Worm (Caenorhabditis elegans): ENCODE data around the gene B0244.17.
A peak's percentile ranks its signal among the peaks of the same experiment; 100 is the strongest.

Gene B0244.17

DNA sequence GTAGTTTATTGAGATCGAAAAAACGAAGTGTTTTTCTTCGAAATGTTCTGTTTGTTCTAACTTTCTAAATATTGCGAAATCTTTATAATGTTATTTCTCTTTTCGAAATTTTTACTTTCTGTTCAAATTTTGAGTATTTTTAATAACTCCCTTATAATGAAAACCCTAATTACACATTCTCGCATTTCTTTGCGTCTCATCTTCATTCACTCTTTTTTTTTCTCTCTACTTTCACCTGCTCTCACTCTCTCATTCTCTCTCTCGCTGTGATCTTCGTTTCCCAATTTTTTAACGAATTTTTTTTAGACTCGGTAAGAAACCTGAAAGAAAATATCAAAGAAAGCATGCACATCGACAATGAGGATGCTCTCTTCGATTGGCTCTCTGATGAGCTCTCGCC, 21.8 kb upstream of the B0244.17 start, which contains the start of gene rbm-26:
TSS of gene rbm-26 (plus strand) at position 301 of the 400 bp plus-strand sequence.
- TF ChIP-seq hnd-1 (tag; optimal IDR thresholded peaks at IDR 0.05) (no peak), tbx-37 (GFP tag; conservative IDR thresholded peaks at IDR 0.05) (no peak)

- TF ChIP-seq ets-7 (tag; optimal IDR thresholded peaks at IDR 0.05) (no peak), ceh-36 (tag; optimal IDR thresholded peaks at IDR 0.05) (no peak), hmbx-1 (tag; optimal IDR thresholded peaks at IDR 0.05) (no peak)
Observed at ce11 chrIII:5711881-5712643, 21.0 kb upstream of the B0244.17 start.

DNA sequence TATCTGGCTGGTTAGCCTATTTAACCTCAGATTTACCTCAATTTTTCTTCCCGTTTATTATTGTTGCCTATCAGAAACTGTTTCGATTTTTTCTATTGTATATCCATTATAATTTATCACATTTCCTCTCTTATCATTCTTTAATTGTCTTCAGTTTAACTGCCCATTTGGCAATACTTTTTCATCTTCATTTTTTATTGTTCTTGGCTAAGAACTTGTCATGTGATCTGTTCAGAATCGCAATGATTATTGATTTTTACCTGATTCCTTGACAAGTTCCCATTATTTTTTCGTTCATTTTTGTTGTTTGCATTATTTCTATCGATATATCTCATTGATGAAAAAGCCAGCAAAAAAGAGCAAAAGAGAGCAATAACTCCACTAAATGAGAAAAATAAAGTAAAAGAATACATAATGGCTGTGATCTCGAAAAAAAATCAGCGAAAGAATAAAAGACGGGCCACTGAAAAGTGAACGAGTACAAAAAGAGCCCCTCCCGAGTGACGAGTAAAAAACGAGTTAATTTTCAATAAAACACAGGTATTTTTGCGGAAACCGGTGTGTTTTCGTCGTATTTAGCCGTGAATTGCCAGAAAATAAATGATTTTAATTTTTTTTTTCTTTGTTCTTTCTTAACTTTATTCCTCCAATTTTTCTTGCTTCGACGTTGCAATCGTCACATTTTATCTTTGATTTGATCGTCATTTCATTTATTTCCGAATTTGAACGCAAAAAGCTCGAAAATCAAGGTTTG, 18.6 kb upstream of the B0244.17 start, which contains the start of gene arf-1:
TSS of gene arf-1 (plus strand) at position 657 of the 754 bp plus-strand sequence.
- no peak for TF ChIP-seq F13C5.2 (tag; optimal IDR thresholded peaks at IDR 0.05)
- TF ChIP-seq ceh-13 (GFP tag; optimal IDR thresholded peaks at IDR 0.05), result no peak
- TF ChIP-seq B0310.2 (tag; optimal IDR thresholded peaks at IDR 0.05), result no peak
- no peak for TF ChIP-seq pes-1 (GFP tag; IDR thresholded peaks at IDR 0.05)

DNA sequence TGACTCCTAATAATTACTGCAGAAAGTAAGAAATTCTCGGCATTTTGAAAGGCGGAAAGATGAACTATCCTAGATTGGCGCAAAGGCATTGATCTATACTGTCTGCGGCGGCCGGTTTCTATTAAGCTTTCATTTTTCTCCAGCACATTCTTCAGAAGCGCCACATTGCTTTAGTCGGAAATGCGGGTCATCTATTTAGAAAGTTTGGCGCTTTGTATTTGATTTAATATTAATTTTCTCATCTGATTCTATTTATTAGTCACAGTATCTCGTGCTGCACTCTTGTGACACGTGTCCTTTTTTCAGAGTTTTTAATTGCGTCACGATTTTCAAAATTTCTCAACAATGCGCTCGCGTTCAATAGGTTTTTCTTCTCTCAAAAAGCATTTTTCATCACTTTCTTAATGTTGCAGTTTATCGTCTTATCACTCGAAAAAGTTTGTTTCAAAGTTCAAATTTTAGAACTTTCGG, 18.0 kb upstream of the B0244.17 start:
- TF ChIP-seq tbx-11 (GFP tag; IDR thresholded peaks at IDR 0.05) (no peak), hmbx-1 (tag; optimal IDR thresholded peaks at IDR 0.05) (no peak), sea-1 (GFP tag; conservative IDR thresholded peaks at IDR 0.05) (no peak), aly-1 (tag; optimal IDR thresholded peaks at IDR 0.05) (no peak), F13C5.2 (tag; optimal IDR thresholded peaks at IDR 0.05) (no peak), ceh-36 (tag; optimal IDR thresholded peaks at IDR 0.05) (peak; percentile 27), ets-7 (tag; optimal IDR thresholded peaks at IDR 0.05) (no peak), scrt-1 (GFP tag; IDR thresholded peaks at IDR 0.05) (no peak), ama-1 (optimal IDR thresholded peaks at IDR 0.05) (peak; percentile 83), flt-1 (GFP tag; IDR thresholded peaks at IDR 0.05) (no peak), pes-1 (GFP tag; IDR thresholded peaks at IDR 0.05) (no peak)

- no peak for TF ChIP-seq scrt-1 (GFP tag; IDR thresholded peaks at IDR 0.05)
- no peak for TF ChIP-seq sea-1 (GFP tag; conservative IDR thresholded peaks at IDR 0.05)
- TF ChIP-seq B0310.2 (tag; optimal IDR thresholded peaks at IDR 0.05), result no peak
- peak; percentile 70 for TF ChIP-seq aly-1 (tag; optimal IDR thresholded peaks at IDR 0.05)
- TF ChIP-seq hnd-1 (tag; optimal IDR thresholded peaks at IDR 0.05), result no peak
- TF ChIP-seq hmg-4 (GFP tag; optimal IDR thresholded peaks at IDR 0.05), result peak; percentile 61
- no peak for TF ChIP-seq flt-1 (GFP tag; IDR thresholded peaks at IDR 0.05)
- no peak for TF ChIP-seq pes-1 (GFP tag; IDR thresholded peaks at IDR 0.05)
- TF ChIP-seq F13C5.2 (tag; optimal IDR thresholded peaks at IDR 0.05), result peak; percentile 54
- no peak for TF ChIP-seq ceh-36 (tag; optimal IDR thresholded peaks at IDR 0.05)
- no peak for TF ChIP-seq ama-1 (optimal IDR thresholded peaks at IDR 0.05)
- no peak for TF ChIP-seq hmbx-1 (tag; optimal IDR thresholded peaks at IDR 0.05)
- TF ChIP-seq ceh-13 (GFP tag; optimal IDR thresholded peaks at IDR 0.05), result no peak
- peak; percentile 11 for TF ChIP-seq ets-7 (tag; optimal IDR thresholded peaks at IDR 0.05)
- TF ChIP-seq tbx-37 (GFP tag; conservative IDR thresholded peaks at IDR 0.05), result 0 out of 2 replicates have a peak, but pooled peaks have one; percentile 8
- TF ChIP-seq tra-4 (tag; optimal IDR thresholded peaks at IDR 0.05), result no peak
- no peak for TF ChIP-seq tbx-11 (GFP tag; IDR thresholded peaks at IDR 0.05)
Observed at ce11 chrIII:5715467-5715866, 17.6 kb upstream of the B0244.17 start.

ce11 chrIII:5717173-5717748, 15.8 kb upstream of the B0244.17 start:
- TF ChIP-seq ceh-36 (tag; optimal IDR thresholded peaks at IDR 0.05) (no peak), flt-1 (GFP tag; IDR thresholded peaks at IDR 0.05) (no peak), hmbx-1 (tag; optimal IDR thresholded peaks at IDR 0.05) (no peak), hnd-1 (tag; optimal IDR thresholded peaks at IDR 0.05) (no peak), ets-7 (tag; optimal IDR thresholded peaks at IDR 0.05) (no peak), B0310.2 (tag; optimal IDR thresholded peaks at IDR 0.05) (no peak), tbx-37 (GFP tag; conservative IDR thresholded peaks at IDR 0.05) (no peak), tbx-11 (GFP tag; IDR thresholded peaks at IDR 0.05) (no peak), hmg-4 (GFP tag; optimal IDR thresholded peaks at IDR 0.05) (no peak), F13C5.2 (tag; optimal IDR thresholded peaks at IDR 0.05) (no peak), tra-4 (tag; optimal IDR thresholded peaks at IDR 0.05) (no peak)

- TF ChIP-seq sea-1 (GFP tag; conservative IDR thresholded peaks at IDR 0.05), result no peak
- no peak for TF ChIP-seq ets-7 (tag; optimal IDR thresholded peaks at IDR 0.05)
- TF ChIP-seq tra-4 (tag; optimal IDR thresholded peaks at IDR 0.05), result no peak
- no peak for TF ChIP-seq F13C5.2 (tag; optimal IDR thresholded peaks at IDR 0.05)
- no peak for TF ChIP-seq ama-1 (optimal IDR thresholded peaks at IDR 0.05)
- TF ChIP-seq aly-1 (tag; optimal IDR thresholded peaks at IDR 0.05), result no peak
- TF ChIP-seq hnd-1 (tag; optimal IDR thresholded peaks at IDR 0.05), result no peak
- TF ChIP-seq tbx-37 (GFP tag; conservative IDR thresholded peaks at IDR 0.05), result no peak
- TF ChIP-seq tbx-11 (GFP tag; IDR thresholded peaks at IDR 0.05), result no peak
- TF ChIP-seq scrt-1 (GFP tag; IDR thresholded peaks at IDR 0.05), result no peak
- TF ChIP-seq hmg-4 (GFP tag; optimal IDR thresholded peaks at IDR 0.05), result no peak
- no peak for TF ChIP-seq B0310.2 (tag; optimal IDR thresholded peaks at IDR 0.05)
- TF ChIP-seq hmbx-1 (tag; optimal IDR thresholded peaks at IDR 0.05), result no peak
- TF ChIP-seq ceh-13 (GFP tag; optimal IDR thresholded peaks at IDR 0.05), result no peak
- no peak for TF ChIP-seq flt-1 (GFP tag; IDR thresholded peaks at IDR 0.05)
- TF ChIP-seq ceh-36 (tag; optimal IDR thresholded peaks at IDR 0.05), result no peak
Observed at ce11 chrIII:5718385-5718784, 14.6 kb upstream of the B0244.17 start.

Measured in whole organism, early embryonic.